Fruit fly (Drosophila melanogaster) whole organism, prepupa: ENCODE measurements around the gene RhoGAP68F.

Experiments used
- Blimp-1 ChIP-seq: fragments of 200-800 bp; sonication (Bioruptor generic); optimal IDR thresholded peaks from 3 replicates; lab custom pipeline; 2017; ENCODE audit warnings: missing biosample characterization, missing genetic modification characterization, mild to moderate bottlenecking, moderate library complexity, missing genetic modification reagents
- CG10631 ChIP-seq: fragments of 200-800 bp; sonication (Bioruptor generic); optimal IDR thresholded peaks from 2 replicates; lab custom pipeline; 2016; ENCODE audit warnings: missing biosample characterization, missing genetic modification characterization
- CG10669 ChIP-seq: fragments of 200-800 bp; sonication (Bioruptor generic); optimal IDR thresholded peaks from 3 replicates; lab custom pipeline; 2018; ENCODE audit warnings: missing biosample characterization, mild to moderate bottlenecking, missing genetic modification characterization, moderate library complexity
- CG11294 ChIP-seq: fragments of 200-800 bp; sonication (Bioruptor generic); IDR thresholded peaks from 2 replicates; pipeline ENCODE4 v1.3.6; 2022; ENCODE audit warnings: missing biosample characterization, missing genetic modification characterization
- CG11762 ChIP-seq: fragments of 200-800 bp; sonication (Bioruptor generic); optimal IDR thresholded peaks from 3 replicates; lab custom pipeline; 2016; ENCODE audit warnings: missing biosample characterization, missing genetic modification characterization; ENCODE audit not compliant: insufficient read depth
- CG11902 ChIP-seq: fragments of 200-800 bp; sonication (Bioruptor generic); optimal IDR thresholded peaks from 3 replicates; lab custom pipeline; 2016; ENCODE audit warnings: missing biosample characterization, missing genetic modification characterization
- CG16779 ChIP-seq: fragments of 200-800 bp; sonication (Bioruptor generic); optimal IDR thresholded peaks from 3 replicates; lab custom pipeline; 2017; ENCODE audit warnings: missing biosample characterization, mild to moderate bottlenecking, missing genetic modification characterization
- CG3032 ChIP-seq: fragments of 200-800 bp; optimal IDR thresholded peaks from 2 replicates; lab custom pipeline; 2019; ENCODE audit warnings: missing biosample characterization, mild to moderate bottlenecking, missing genetic modification characterization, moderate library complexity
- CG31627 ChIP-seq: fragments of 200-800 bp; sonication (Bioruptor generic); optimal IDR thresholded peaks from 3 replicates; lab custom pipeline; 2016; ENCODE audit warnings: missing biosample characterization, missing genetic modification characterization
- CG32006 ChIP-seq: fragments of 200-800 bp; sonication (Bioruptor generic); optimal IDR thresholded peaks from 3 replicates; lab custom pipeline; 2017; ENCODE audit warnings: missing biosample characterization, mild to moderate bottlenecking, missing genetic modification characterization
- CG34406 ChIP-seq: fragments of 200-800 bp; sonication (Bioruptor generic); optimal IDR thresholded peaks from 3 replicates; lab custom pipeline; 2016; ENCODE audit warnings: missing biosample characterization, missing genetic modification characterization
- CG3919 ChIP-seq: fragments of 200-800 bp; sonication (Bioruptor generic); optimal IDR thresholded peaks from 3 replicates; lab custom pipeline; 2016; ENCODE audit warnings: missing biosample characterization, missing genetic modification characterization
- CG6163 ChIP-seq: fragments of 200-800 bp; sonication (Bioruptor generic); IDR thresholded peaks from 3 replicates; pipeline ENCODE4 v1.3.6; 2022; ENCODE audit warnings: missing biosample characterization, missing genetic modification characterization
- CG6276 ChIP-seq: fragments of 200-800 bp; sonication (Bioruptor generic); optimal IDR thresholded peaks from 2 replicates; lab custom pipeline; 2017; ENCODE audit warnings: missing biosample characterization, mild to moderate bottlenecking, missing genetic modification characterization
- CG6792 ChIP-seq: fragments of 200-800 bp; sonication (Bioruptor generic); optimal IDR thresholded peaks from 3 replicates; lab custom pipeline; 2016; ENCODE audit warnings: missing biosample characterization, missing genetic modification characterization
- CG6808 ChIP-seq: fragments of 200-800 bp; sonication (Bioruptor generic); optimal IDR thresholded peaks from 3 replicates; lab custom pipeline; 2017; ENCODE audit warnings: missing biosample characterization, missing genetic modification characterization, mild to moderate bottlenecking, moderate library complexity, missing genetic modification reagents
- CG6854 ChIP-seq: fragments of 200-800 bp; sonication (Bioruptor generic); optimal IDR thresholded peaks from 2 replicates; lab custom pipeline; 2017; ENCODE audit warnings: missing biosample characterization, mild to moderate bottlenecking, missing genetic modification characterization
- CG7368 ChIP-seq: fragments of 200-800 bp; sonication (Bioruptor generic); optimal IDR thresholded peaks from 3 replicates; lab custom pipeline; 2016; ENCODE audit warnings: missing biosample characterization, missing genetic modification characterization
- CG8319 ChIP-seq: fragments of 200-800 bp; sonication (Bioruptor generic); optimal IDR thresholded peaks from 3 replicates; lab custom pipeline; 2016; ENCODE audit warnings: missing biosample characterization, missing genetic modification characterization
- CG8632 ChIP-seq: fragments of 200-800 bp; sonication (Bioruptor generic); optimal IDR thresholded peaks from 3 replicates; lab custom pipeline; 2016; ENCODE audit warnings: missing biosample characterization, missing genetic modification characterization
- Eip75B ChIP-seq: fragments of 200-800 bp; sonication (Bioruptor generic); optimal IDR thresholded peaks from 3 replicates; lab custom pipeline; 2016; ENCODE audit warnings: missing biosample characterization, missing genetic modification characterization
- Eip78C ChIP-seq: fragments of 200-800 bp; sonication (Bioruptor generic); peaks from one replicate; lab custom pipeline; 2016; ENCODE audit warnings: missing biosample characterization, missing genetic modification characterization
- Eip93F ChIP-seq: fragments of 200-800 bp; sonication (Bioruptor generic); optimal IDR thresholded peaks from 2 replicates; lab custom pipeline; 2016; ENCODE audit warnings: missing biosample characterization, mild to moderate bottlenecking, missing genetic modification characterization
- Ets21C ChIP-seq: fragments of 200-800 bp; sonication (Bioruptor generic); optimal IDR thresholded peaks from 3 replicates; lab custom pipeline; 2016; ENCODE audit warnings: missing biosample characterization, missing genetic modification characterization
- Gug ChIP-seq: fragments of 200-800 bp; sonication (Bioruptor generic); IDR thresholded peaks from 2 replicates; pipeline ENCODE4 v1.3.6; 2022; ENCODE audit warnings: missing biosample characterization, missing genetic modification characterization
- Hr38 ChIP-seq: sonication (Bioruptor generic); optimal IDR thresholded peaks from 2 replicates; lab custom pipeline; 2016; ENCODE audit warnings: missing biosample characterization, missing genetic modification characterization
- Hr39 ChIP-seq: fragments of 200-800 bp; sonication (Bioruptor generic); optimal IDR thresholded peaks from 2 replicates; lab custom pipeline; 2016; ENCODE audit warnings: missing biosample characterization, missing genetic modification characterization
- Hr4 ChIP-seq: fragments of 200-800 bp; sonication (Bioruptor generic); optimal IDR thresholded peaks from 3 replicates; lab custom pipeline; 2016; ENCODE audit warnings: missing biosample characterization, missing genetic modification characterization
- Lpt ChIP-seq: fragments of 200-800 bp; sonication (Bioruptor generic); optimal IDR thresholded peaks from 3 replicates; lab custom pipeline; 2016; ENCODE audit warnings: missing biosample characterization, missing genetic modification characterization
- Met ChIP-seq: fragments of 200-800 bp; sonication (Bioruptor generic); optimal IDR thresholded peaks from 3 replicates; lab custom pipeline; 2016; ENCODE audit warnings: missing biosample characterization, missing genetic modification characterization
- OdsH ChIP-seq: fragments of 200-800 bp; sonication (Bioruptor generic); optimal IDR thresholded peaks from 3 replicates; lab custom pipeline; 2016; ENCODE audit warnings: missing biosample characterization, missing genetic modification characterization
- Smox ChIP-seq: fragments of 200-800 bp; sonication (Bioruptor generic); optimal IDR thresholded peaks from 3 replicates; lab custom pipeline; 2016; ENCODE audit warnings: missing biosample characterization, missing genetic modification characterization
- Sox102F ChIP-seq: fragments of 200-800 bp; sonication (Bioruptor generic); optimal IDR thresholded peaks from 2 replicates; lab custom pipeline; 2016; ENCODE audit warnings: missing biosample characterization, mild to moderate bottlenecking, missing genetic modification characterization
- Sox15 ChIP-seq: fragments of 200-800 bp; sonication (Bioruptor generic); optimal IDR thresholded peaks from 3 replicates; lab custom pipeline; 2016; ENCODE audit warnings: missing biosample characterization, missing genetic modification characterization
- cyc ChIP-seq: fragments of 200-800 bp; sonication (Bioruptor generic); optimal IDR thresholded peaks from 3 replicates; lab custom pipeline; 2016; ENCODE audit warnings: missing biosample characterization, missing genetic modification characterization
- dac ChIP-seq: fragments of 200-800 bp; sonication (Bioruptor generic); optimal IDR thresholded peaks from 2 replicates; lab custom pipeline; 2017; ENCODE audit warnings: missing biosample characterization, mild to moderate bottlenecking, missing genetic modification characterization
- dsx ChIP-seq: fragments of 200-800 bp; optimal IDR thresholded peaks from 3 replicates; lab custom pipeline; 2019; ENCODE audit warnings: missing biosample characterization, mild to moderate bottlenecking, missing genetic modification characterization, moderate library complexity; ENCODE audit not compliant: poor library complexity, severe bottlenecking
- eg ChIP-seq: fragments of 200-800 bp; sonication (Bioruptor generic); IDR thresholded peaks from 3 replicates; pipeline ENCODE4 v1.3.6; 2022; ENCODE audit warnings: missing biosample characterization, missing genetic modification characterization
- esn ChIP-seq: fragments of 200-800 bp; sonication (Bioruptor generic); optimal IDR thresholded peaks from 2 replicates; lab custom pipeline; 2016; ENCODE audit warnings: missing biosample characterization, mild to moderate bottlenecking, missing genetic modification characterization, moderate library complexity
- fd59A ChIP-seq: fragments of 200-800 bp; sonication (Bioruptor generic); optimal IDR thresholded peaks from 2 replicates; lab custom pipeline; 2017; ENCODE audit warnings: missing biosample characterization, mild to moderate bottlenecking, missing genetic modification characterization, missing genetic modification reagents
- fkh ChIP-seq: fragments of 200-800 bp; sonication (Bioruptor generic); optimal IDR thresholded peaks from 3 replicates; lab custom pipeline; 2017; ENCODE audit warnings: missing biosample characterization, mild to moderate bottlenecking, missing genetic modification characterization, moderate library complexity
- pdm3 ChIP-seq: fragments of 200-800 bp; sonication (Bioruptor generic); optimal IDR thresholded peaks from 3 replicates; lab custom pipeline; 2016; ENCODE audit warnings: missing biosample characterization, missing genetic modification characterization
- salr ChIP-seq, 2 experiments: fragments of 200-800 bp; sonication (Bioruptor generic); optimal IDR thresholded peaks; 3 replicates each; lab custom pipeline; 2016 to 2018; ENCODE audit warnings: missing biosample characterization in 2 of 2, missing genetic modification characterization in 2 of 2, mild to moderate bottlenecking in 1 of 2
- ss ChIP-seq, 2 experiments: fragments of 200-800 bp; sonication (Bioruptor generic); optimal IDR thresholded peaks; 2 replicates in 1 of 2; 3 replicates in 1 of 2; lab custom pipeline; 2017 to 2018; ENCODE audit warnings: mild to moderate bottlenecking in 2 of 2, missing biosample characterization in 2 of 2, missing genetic modification characterization in 2 of 2, moderate library complexity in 1 of 2
- svp ChIP-seq: fragments of 200-800 bp; sonication (Bioruptor generic); peaks from one replicate; lab custom pipeline; 2016; ENCODE audit warnings: missing biosample characterization, missing genetic modification characterization
- topi ChIP-seq: fragments of 200-800 bp; sonication (Bioruptor generic); optimal IDR thresholded peaks from 3 replicates; lab custom pipeline; 2016; ENCODE audit warnings: missing biosample characterization, missing genetic modification characterization
- vri ChIP-seq: fragments of 200-800 bp; sonication (Bioruptor generic); optimal IDR thresholded peaks from 3 replicates; lab custom pipeline; 2016; ENCODE audit warnings: missing biosample characterization, mild to moderate bottlenecking, missing genetic modification characterization

Gene RhoGAP68F

dm6 chr3L:12138113-12138899, at the start of gene RhoGAP68F, which contains the start of gene ND-SGDH (continued):
- TF ChIP-seq CG3919 (peak; percentile 78), Hr38 (no peak), CG16779 (no peak), Gug (GFP tag; lab: Robert Waterston, UW) (peak; percentile 36; the same call in 1 of the 2 replicates), CG6792 (GFP tag; lab: Kevin White, UChicago) (peak; percentile 68), Hr4 (GFP tag; lab: Kevin White, UChicago) (peak; percentile 76), cyc (GFP tag; lab: Kevin White, UChicago) (peak; percentile 76), dsx (peak; percentile 66), CG32006 (peak; percentile 67), Eip75B (GFP tag; lab: Kevin White, UChicago) (peak; percentile 66)
- TF ChIP-seq, all 60 proteins: peak for 52

- peak; percentile 32 for TF ChIP-seq CG6808 (GFP tag; lab: Kevin White, UChicago)
- TF ChIP-seq Sox102F (GFP tag; lab: Kevin White, UChicago): peak; percentile 64
- peak; percentile 18 for TF ChIP-seq CG6792 (GFP tag; lab: Kevin White, UChicago)
- TF ChIP-seq OdsH (GFP tag; lab: Kevin White, UChicago): peak; percentile 46
- no peak for TF ChIP-seq CG11294 (GFP tag; lab: Robert Waterston, UW)
- peak; percentile 23 for TF ChIP-seq Ets21C (GFP tag; lab: Kevin White, UChicago)
- peak; percentile 29 for TF ChIP-seq vri
- no peak for TF ChIP-seq CG11902 (GFP tag; lab: Kevin White, UChicago)
- peak; percentile 79 for TF ChIP-seq Met (GFP tag; lab: Kevin White, UChicago)
- peak; percentile 66 for TF ChIP-seq pdm3 (GFP tag; lab: Kevin White, UChicago)
- no peak for TF ChIP-seq CG7368 (GFP tag; lab: Kevin White, UChicago)
- TF ChIP-seq Lpt (GFP tag; lab: Kevin White, UChicago): peak; percentile 0
- TF ChIP-seq CG10631: peak; percentile 40
- peak; percentile 74 for TF ChIP-seq esn (GFP tag; lab: Kevin White, UChicago)
- peak; percentile 53 for TF ChIP-seq CG31627 (GFP tag; lab: Kevin White, UChicago)
- TF ChIP-seq CG3032 (tag; lab: Kevin White, UChicago): peak; percentile 14
- no peak for TF ChIP-seq dac
- peak; percentile 61; the same call in 2 of the 3 replicates for TF ChIP-seq CG6163 (GFP tag; lab: Robert Waterston, UW)
- TF ChIP-seq Eip93F (GFP tag; lab: Kevin White, UChicago): no peak
- TF ChIP-seq CG8632 (GFP tag; lab: Kevin White, UChicago): peak; percentile 47
- 0 out of 3 replicates have a peak, but pooled peaks have one; percentile 19 for TF ChIP-seq eg (GFP tag; lab: Robert Waterston, UW)
- TF ChIP-seq CG6276 (GFP tag; lab: Kevin White, UChicago): peak; percentile 44
- TF ChIP-seq Hr4 (GFP tag; lab: Kevin White, UChicago): no peak
- peak; percentile 1 for TF ChIP-seq fd59A (GFP tag; lab: Kevin White, UChicago)
- TF ChIP-seq Hr39 (GFP tag; lab: Kevin White, UChicago): peak; percentile 54
- TF ChIP-seq CG8319 (GFP tag; lab: Kevin White, UChicago): peak; percentile 33
- peak; percentile 58 for TF ChIP-seq Smox (GFP tag; lab: Kevin White, UChicago)
- peak; percentile 40 for TF ChIP-seq CG6854 (GFP tag; lab: Kevin White, UChicago)
- TF ChIP-seq Sox15: peak; percentile 15
- TF ChIP-seq Blimp-1 (GFP tag; lab: Kevin White, UChicago): peak; percentile 40
- no peak for TF ChIP-seq CG10669 (GFP tag; lab: Kevin White, UChicago)
- peak in 1 of 2 experiments; percentile 18 for TF ChIP-seq salr (GFP tag; optimal IDR thresholded peaks at IDR 0.05; lab: Kevin White, UChicago)
- TF ChIP-seq ss (GFP tag; optimal IDR thresholded peaks at IDR 0.05; lab: Kevin White, UChicago): no peak
- peak; percentile 75 for TF ChIP-seq Eip78C (GFP tag; lab: Kevin White, UChicago)
- peak; percentile 12 for TF ChIP-seq CG11762 (GFP tag; lab: Kevin White, UChicago)
- TF ChIP-seq topi (GFP tag; lab: Kevin White, UChicago): peak; percentile 45
- TF ChIP-seq Eip75B (GFP tag; lab: Kevin White, UChicago): peak; percentile 18
- peak; percentile 23 for TF ChIP-seq fkh (GFP tag; lab: Kevin White, UChicago)
- TF ChIP-seq svp: peak; percentile 74
- TF ChIP-seq CG34406 (GFP tag; lab: Kevin White, UChicago): peak; percentile 58
These were observed 48.3 kb upstream of the RhoGAP68F start for dm6 chr3L:12090184-12090897.
